Fruit fly (Drosophila melanogaster): ENCODE measurements around the gene tna.
A peak's percentile ranks its signal among the peaks of the same experiment; 100 is the strongest.

tna gene

DNA sequence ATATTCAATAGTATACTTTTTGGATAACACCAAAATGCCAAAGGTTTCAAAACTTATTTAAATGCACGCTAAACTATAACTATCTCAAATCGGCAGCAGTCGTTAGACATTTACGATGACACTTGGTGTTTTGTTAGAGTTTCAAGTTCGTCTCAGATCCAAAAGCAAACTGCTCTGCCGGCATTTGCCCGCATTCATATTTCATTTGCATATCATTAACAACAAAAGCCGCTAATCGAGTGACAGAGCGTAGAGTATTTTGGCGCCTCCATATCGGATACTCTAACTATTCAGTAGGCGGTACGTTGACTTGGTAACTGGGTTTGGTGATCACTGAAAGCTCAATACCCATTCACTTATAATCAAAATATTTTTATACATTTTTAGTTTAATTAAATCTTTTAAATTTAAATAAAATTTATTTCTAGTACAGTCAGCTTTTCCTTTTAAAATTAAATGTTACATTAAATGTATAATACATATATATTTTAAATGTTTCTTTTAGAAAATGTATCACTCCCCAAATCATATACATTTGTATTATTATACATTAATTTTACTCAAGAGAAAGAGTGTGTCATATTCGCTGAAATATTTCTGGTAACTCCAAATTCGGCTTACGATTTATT is 57.9 kb downstream of the tna start (continued):
- peak; percentile 53 for TF ChIP-seq CG10267 (tag; optimal IDR thresholded peaks at IDR 0.05)
- TF ChIP-seq Bdp1 (GFP tag; optimal IDR thresholded peaks at IDR 0.05), result no peak
- TF ChIP-seq tap (tag; optimal IDR thresholded peaks at IDR 0.05), result peak; percentile 36
- TF ChIP-seq dmrt99B (tag; optimal IDR thresholded peaks at IDR 0.05), result peak; percentile 72
- no peak for TF ChIP-seq CG9609 (GFP tag; optimal IDR thresholded peaks at IDR 0.05)
- TF ChIP-seq CG11723 (GFP tag; optimal IDR thresholded peaks at IDR 0.05), result peak; percentile 5
- peak; percentile 45 for TF ChIP-seq CG10209 (GFP tag; optimal IDR thresholded peaks at IDR 0.05)
- TF ChIP-seq CG8388 (GFP tag; optimal IDR thresholded peaks at IDR 0.05), result peak; percentile 45
- TF ChIP-seq PHDP (tag; optimal IDR thresholded peaks at IDR 0.05), result peak; percentile 55
- TF ChIP-seq D19A (tag; optimal IDR thresholded peaks at IDR 0.05), result peak; percentile 96
- peak; percentile 81 for TF ChIP-seq CG11504 (tag; optimal IDR thresholded peaks at IDR 0.05)
- peak; percentile 58; the same call in 1 of the 2 replicates for TF ChIP-seq slbo (GFP tag; IDR thresholded peaks at IDR 0.05)
- TF ChIP-seq prd (optimal IDR thresholded peaks at IDR 0.05), result no peak
- 0 out of 3 replicates have a peak, but pooled peaks have one; percentile 35 for TF ChIP-seq prd (GFP tag; IDR thresholded peaks at IDR 0.05)
- peak; percentile 65 for TF ChIP-seq gsb-n (tag; optimal IDR thresholded peaks at IDR 0.05)
- no peak for TF ChIP-seq ase (GFP tag; IDR thresholded peaks at IDR 0.05)
- no peak for TF ChIP-seq NK7.1 (GFP tag; optimal IDR thresholded peaks at IDR 0.05)
- TF ChIP-seq CG15696 (tag; optimal IDR thresholded peaks at IDR 0.05), result peak; percentile 16
- peak; percentile 59 for TF ChIP-seq CG9437 (GFP tag; optimal IDR thresholded peaks at IDR 0.05)
- TF ChIP-seq caup (GFP tag; optimal IDR thresholded peaks at IDR 0.05; ENCODE audit: severe bottlenecking), result peak; percentile 2
- TF ChIP-seq CG3847 (GFP tag; IDR thresholded peaks at IDR 0.05), result 0 out of 2 replicates have a peak, but pooled peaks have one; percentile 18
- 0 out of 2 replicates have a peak, but pooled peaks have one; percentile 25 for TF ChIP-seq CG10366 (GFP tag; IDR thresholded peaks at IDR 0.05)
- TF ChIP-seq ATbp (GFP tag; optimal IDR thresholded peaks at IDR 0.05), result peak; percentile 44
- TF ChIP-seq Rfx (GFP tag; IDR thresholded peaks at IDR 0.05), result peak; percentile 31; the same call in 1 of the 2 replicates
- TF ChIP-seq Deaf1 (tag; optimal IDR thresholded peaks at IDR 0.05), result peak; percentile 39
- no peak for TF ChIP-seq Spps (tag; optimal IDR thresholded peaks at IDR 0.05)
- no peak for TF ChIP-seq pnt (GFP tag; optimal IDR thresholded peaks at IDR 0.05)
- no peak for TF ChIP-seq unc-4 (GFP tag; IDR thresholded peaks at IDR 0.05; ENCODE audit: partially characterized antibody)
- no peak for TF ChIP-seq CG6254 (GFP tag; optimal IDR thresholded peaks at IDR 0.05)
- TF ChIP-seq CG17361 (GFP tag; IDR thresholded peaks at IDR 0.05), result peak; percentile 85
- TF ChIP-seq CG13894 (tag; optimal IDR thresholded peaks at IDR 0.05), result peak; percentile 68
- TF ChIP-seq C15 (GFP tag; IDR thresholded peaks at IDR 0.05), result no peak
- peak; percentile 7 for TF ChIP-seq CG2875 (GFP tag; optimal IDR thresholded peaks at IDR 0.05)
- TF ChIP-seq Xbp1 (GFP tag; optimal IDR thresholded peaks at IDR 0.05), result peak; percentile 46
- TF ChIP-seq Oli (tag; optimal IDR thresholded peaks at IDR 0.05), result peak; percentile 58
- TF ChIP-seq D (optimal IDR thresholded peaks at IDR 0.05), result no peak
- TF ChIP-seq D (GFP tag; optimal IDR thresholded peaks at IDR 0.05), result peak; percentile 39
- peak; percentile 62 for TF ChIP-seq Nf-YC (tag; optimal IDR thresholded peaks at IDR 0.05)
- no peak for TF ChIP-seq CG11093 (GFP tag; IDR thresholded peaks at IDR 0.05)
- TF ChIP-seq sqz (GFP tag; optimal IDR thresholded peaks at IDR 0.05), result peak; percentile 4
- TF ChIP-seq HLH3B (GFP tag; IDR thresholded peaks at IDR 0.05), result peak; percentile 23; the same call in 1 of the 2 replicates
- peak; percentile 44 for TF ChIP-seq phol (tag; optimal IDR thresholded peaks at IDR 0.05)
- peak; percentile 76 for TF ChIP-seq CG7839 (tag; optimal IDR thresholded peaks at IDR 0.05)
- TF ChIP-seq CG18599 (GFP tag; optimal IDR thresholded peaks at IDR 0.05), result peak; percentile 16
- TF ChIP-seq Fer3 (tag; optimal IDR thresholded peaks at IDR 0.05), result peak; percentile 41
- no peak for TF ChIP-seq pan (optimal IDR thresholded peaks at IDR 0.05)
- TF ChIP-seq pan (GFP tag; optimal IDR thresholded peaks at IDR 0.05 in 1 of 2, IDR thresholded peaks at IDR 0.05 in 1 of 2), result peak in 1 of 2 experiments; percentile 6
- peak; percentile 69 for TF ChIP-seq Sox102F (GFP tag; optimal IDR thresholded peaks at IDR 0.05)
- peak; percentile 81 for TF ChIP-seq CoRest (tag; optimal IDR thresholded peaks at IDR 0.05)

All from whole organism, embryonic.